ENCODE assay signal across 2 worm cellular contexts in the genomic region with DNA sequence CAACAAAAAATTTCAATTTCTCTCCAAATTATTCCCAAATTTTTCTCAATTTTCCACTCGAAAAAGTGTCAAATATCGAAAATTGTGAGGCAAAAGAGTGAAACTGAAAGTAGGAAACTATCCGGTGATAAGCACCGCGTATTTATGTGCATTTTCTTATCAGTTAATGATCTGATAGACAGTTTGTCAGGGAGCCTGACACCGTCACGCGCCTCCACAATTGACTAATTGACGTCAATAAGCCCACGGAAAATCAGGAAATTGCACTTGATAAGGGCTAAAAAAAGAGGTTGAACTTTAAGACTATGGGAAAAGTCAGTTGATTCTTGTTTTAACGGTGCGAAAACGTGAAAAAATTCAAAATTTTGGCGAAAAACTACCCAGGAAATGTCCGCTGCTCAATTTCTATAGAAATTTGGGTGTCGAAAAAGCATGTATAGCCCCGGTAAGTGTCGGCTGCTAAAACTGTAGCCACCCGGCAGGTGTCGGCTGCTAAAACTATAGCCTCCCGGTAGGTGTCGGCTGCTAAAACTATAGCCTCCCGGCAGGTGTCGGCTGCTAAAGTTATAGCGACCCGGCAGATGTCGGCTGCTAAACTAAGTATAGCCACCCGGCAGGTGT.
TF ChIP-seq lines count a peak whose summit lies in the region.

No protein-coding gene starts in this region.

TF ChIP-seq in whole organism, L1 larva, 84 proteins besides CTCF, POLR2A, EP300 and RAD21 (continued from another document):
- peak; percentile 28 for TF ChIP-seq nhr-71 (tag; optimal IDR thresholded peaks at IDR 0.05; lab: Kevin White, UChicago)
- TF ChIP-seq snpc-4 (tag; optimal IDR thresholded peaks at IDR 0.05; lab: Kevin White, UChicago), result peak; percentile 3

TF ChIP-seq in whole organism, L4 larva, 104 proteins besides CTCF, POLR2A, EP300 and RAD21 (continued from another document):
- no peak for TF ChIP-seq spr-1 (tag; optimal IDR thresholded peaks at IDR 0.05; lab: Kevin White, UChicago)
- no peak for TF ChIP-seq ceh-20 (GFP tag; IDR thresholded peaks at IDR 0.05; lab: Robert Waterston, UW)
- peak in 1 of 2 experiments; percentile 20 for TF ChIP-seq lsy-2 (tag; optimal IDR thresholded peaks at IDR 0.05; lab: Kevin White, UChicago)
- peak in 1 of 2 experiments; percentile 57 for TF ChIP-seq hif-1 (tag; optimal IDR thresholded peaks at IDR 0.05; lab: Kevin White, UChicago)
- no peak for TF ChIP-seq nhr-237 (tag; optimal IDR thresholded peaks at IDR 0.05; lab: Kevin White, UChicago)
- peak; percentile 89 for TF ChIP-seq dmd-6 (GFP tag; IDR thresholded peaks at IDR 0.05; lab: Robert Waterston, UW)
- TF ChIP-seq ZK546.5 (tag; optimal IDR thresholded peaks at IDR 0.05; lab: Kevin White, UChicago), result no peak
- peak; percentile 22 for TF ChIP-seq lin-13 (GFP tag; optimal IDR thresholded peaks at IDR 0.05; lab: Kevin White, UChicago)
- TF ChIP-seq aha-1 (tag; lab: Kevin White, UChicago), result peak; percentile 50
- peak; percentile 92 for TF ChIP-seq dve-1 (tag; optimal IDR thresholded peaks at IDR 0.05; lab: Kevin White, UChicago; ENCODE audit: insufficient read depth)
- TF ChIP-seq ztf-7 (tag; optimal IDR thresholded peaks at IDR 0.05; lab: Kevin White, UChicago), result no peak
- TF ChIP-seq set-16 (GFP tag; IDR thresholded peaks at IDR 0.05; lab: Robert Waterston, UW), result 0 out of 2 replicates have a peak, but pooled peaks have one; percentile 34
- TF ChIP-seq nhr-10 (tag; optimal IDR thresholded peaks at IDR 0.05; lab: Kevin White, UChicago), result peak; percentile 66
- no peak for TF ChIP-seq nhr-11 (tag; optimal IDR thresholded peaks at IDR 0.05; lab: Kevin White, UChicago)
- TF ChIP-seq ama-1 (optimal IDR thresholded peaks at IDR 0.05; lab: Kevin White, UChicago), result peak; percentile 39
- TF ChIP-seq snpc-1.2 (GFP tag; IDR thresholded peaks at IDR 0.05; lab: Robert Waterston, UW), result no peak
- peak; percentile 58 for TF ChIP-seq hlh-30 (tag; optimal IDR thresholded peaks at IDR 0.05; lab: Kevin White, UChicago; ENCODE audit: insufficient read depth)
- TF ChIP-seq mdt-29 (GFP tag; IDR thresholded peaks at IDR 0.05; lab: Robert Waterston, UW), result peak; percentile 71
- TF ChIP-seq nhr-28 (tag; optimal IDR thresholded peaks at IDR 0.05; lab: Kevin White, UChicago), result peak; percentile 72
- TF ChIP-seq zip-11 (GFP tag; IDR thresholded peaks at IDR 0.05; lab: Robert Waterston, UW), result no peak
- TF ChIP-seq saeg-2 (GFP tag; IDR thresholded peaks at IDR 0.05; lab: Robert Waterston, UW), result no peak
- TF ChIP-seq pqm-1 (tag; optimal IDR thresholded peaks at IDR 0.05; lab: Kevin White, UChicago), result peak; percentile 66
- TF ChIP-seq ctbp-1 (GFP tag; IDR thresholded peaks at IDR 0.05; lab: Robert Waterston, UW), result no peak
- TF ChIP-seq hlh-11 (tag; optimal IDR thresholded peaks at IDR 0.05; lab: Kevin White, UChicago), result peak; percentile 78
- no peak for TF ChIP-seq fkh-10 (GFP tag; optimal IDR thresholded peaks at IDR 0.05; lab: Kevin White, UChicago)
- peak; percentile 30 for TF ChIP-seq T20F7.1 (GFP tag; optimal IDR thresholded peaks at IDR 0.05; lab: Kevin White, UChicago)
- TF ChIP-seq lin-1 (GFP tag; IDR thresholded peaks at IDR 0.05; lab: Robert Waterston, UW), result peak; percentile 49; the same call in 1 of the 2 replicates
- no peak for TF ChIP-seq ceh-44 (GFP tag; IDR thresholded peaks at IDR 0.05; lab: Robert Waterston, UW)
- TF ChIP-seq gei-8 (GFP tag; optimal IDR thresholded peaks at IDR 0.05; lab: Kevin White, UChicago), result no peak
